Worm (Caenorhabditis elegans) whole organism, young adult: ENCODE results near the gene T24E12.12.

Experiments used
- B0336.3 ChIP-seq: fragments of 200-800 bp; sonication (Bioruptor generic); IDR thresholded peaks from 2 replicates; pipeline ENCODE4 v1.3.6; 2022; ENCODE audit warnings: missing genetic modification characterization, missing compliant biosample characterization
- F10E7.11 ChIP-seq: sonication (generic microtip); optimal IDR thresholded peaks from 2 replicates; lab custom pipeline; 2017; ENCODE audit warnings: mild to moderate bottlenecking, missing genetic modification characterization, moderate library complexity, missing compliant biosample characterization
- F23B12.7 ChIP-seq: sonication (generic microtip); optimal IDR thresholded peaks from 2 replicates; lab custom pipeline; 2017; ENCODE audit warnings: missing genetic modification characterization, mild to moderate bottlenecking, missing compliant biosample characterization, antibody characterized with exemption, moderate library complexity; ENCODE audit not compliant: insufficient read depth
- F39B2.1 ChIP-seq: fragments of 200-800 bp; sonication (Bioruptor generic); IDR thresholded peaks from 2 replicates; pipeline ENCODE4 v1.3.6; 2022; ENCODE audit warnings: missing genetic modification reagents, missing genetic modification characterization, missing compliant biosample characterization
- F52B5.7 ChIP-seq: sonication (generic microtip); optimal IDR thresholded peaks from 2 replicates; lab custom pipeline; 2016; ENCODE audit warnings: mild to moderate bottlenecking, missing genetic modification characterization, missing compliant biosample characterization
- F57C9.4 ChIP-seq: sonication (generic microtip); optimal IDR thresholded peaks from 2 replicates; lab custom pipeline; 2017; ENCODE audit warnings: mild to moderate bottlenecking, missing genetic modification characterization, missing compliant biosample characterization
- Y79H2A.3 ChIP-seq: fragments of 200-800 bp; sonication (Bioruptor generic); conservative IDR thresholded peaks from 2 replicates; pipeline ENCODE4 v1.3.6; 2022; ENCODE audit warnings: missing genetic modification reagents, missing genetic modification characterization, missing compliant biosample characterization
- ZK185.1 ChIP-seq: sonication (generic microtip); optimal IDR thresholded peaks from 2 replicates; lab custom pipeline; 2016; ENCODE audit warnings: mild to moderate bottlenecking, missing genetic modification characterization, missing compliant biosample characterization; ENCODE audit not compliant: poor library complexity, severe bottlenecking
- atf-7 ChIP-seq: sonication (generic microtip); optimal IDR thresholded peaks from 2 replicates; lab custom pipeline; 2017; ENCODE audit warnings: mild to moderate bottlenecking, missing genetic modification characterization, missing compliant biosample characterization
- attf-3 ChIP-seq: fragments of 200-800 bp; sonication (Bioruptor generic); conservative IDR thresholded peaks from 2 replicates; pipeline ENCODE4 v1.3.6; 2022; ENCODE audit warnings: missing genetic modification reagents, missing genetic modification characterization, missing compliant biosample characterization
- attf-6 ChIP-seq: fragments of 200-800 bp; sonication (Bioruptor generic); IDR thresholded peaks from 2 replicates; pipeline ENCODE4 v1.3.6; 2022; ENCODE audit warnings: missing genetic modification reagents, missing genetic modification characterization, missing compliant biosample characterization
- ccch-3 ChIP-seq: fragments of 200-800 bp; sonication (Bioruptor generic); optimal IDR thresholded peaks from 2 replicates; lab custom pipeline; 2018; ENCODE audit warnings: mild to moderate bottlenecking, missing genetic modification characterization, missing compliant biosample characterization
- cebp-1 ChIP-seq, 2 experiments: fragments of 200-800 bp in 1 of 2; sonication (Bioruptor generic) in 1 of 2; sonication (generic microtip) in 1 of 2; IDR thresholded peaks in 1 of 2; optimal IDR thresholded peaks in 1 of 2; 2 replicates each; pipeline versions ENCODE4 v1.3.6 to Lab custom; 2017 to 2022; ENCODE audit warnings: missing compliant biosample characterization in 2 of 2, missing genetic modification characterization in 2 of 2, mild to moderate bottlenecking in 1 of 2, missing genetic modification reagents in 1 of 2, moderate library complexity in 1 of 2
- ceh-91 ChIP-seq: fragments of 200-800 bp; sonication (Bioruptor generic); IDR thresholded peaks from 2 replicates; pipeline ENCODE4 v1.3.6; 2022; ENCODE audit warnings: missing genetic modification reagents, missing genetic modification characterization, missing compliant biosample characterization
- chd-7 ChIP-seq: sonication (generic microtip); optimal IDR thresholded peaks from 2 replicates; lab custom pipeline; 2016; ENCODE audit warnings: mild to moderate bottlenecking, missing genetic modification characterization, moderate library complexity, missing compliant biosample characterization
- die-1 ChIP-seq: sonication (generic microtip); optimal IDR thresholded peaks from 2 replicates; lab custom pipeline; 2016; ENCODE audit warnings: missing genotype, mild to moderate bottlenecking, missing genetic modification characterization, missing compliant biosample characterization
- dox-1 ChIP-seq: fragments of 200-800 bp; sonication (Bioruptor generic); IDR thresholded peaks from 2 replicates; pipeline ENCODE4 v1.3.6; 2022; ENCODE audit warnings: missing genetic modification reagents, missing genetic modification characterization, missing compliant biosample characterization
- egl-18 ChIP-seq: fragments of 200-800 bp; sonication (Bioruptor generic); IDR thresholded peaks from 2 replicates; pipeline ENCODE4 v1.3.6; 2022; ENCODE audit warnings: missing genetic modification reagents, missing genetic modification characterization, missing compliant biosample characterization
- ekl-4 ChIP-seq: fragments of 200-800 bp; sonication (Bioruptor generic); IDR thresholded peaks from 2 replicates; pipeline ENCODE4 v1.3.6; 2022; ENCODE audit warnings: missing genetic modification reagents, missing genetic modification characterization, missing compliant biosample characterization
- ets-4 ChIP-seq: fragments of 200-800 bp; sonication (Bioruptor generic); optimal IDR thresholded peaks from 2 replicates; lab custom pipeline; 2018; ENCODE audit warnings: mild to moderate bottlenecking, missing genetic modification characterization, missing compliant biosample characterization
- gei-17 ChIP-seq: fragments of 200-800 bp; sonication (Bioruptor generic); optimal IDR thresholded peaks from 2 replicates; lab custom pipeline; 2018; ENCODE audit warnings: mild to moderate bottlenecking, missing genetic modification characterization, missing compliant biosample characterization
- him-1 ChIP-seq: sonication (generic microtip); optimal IDR thresholded peaks from 2 replicates; lab custom pipeline; 2016; ENCODE audit warnings: missing genotype, missing genetic modification reagents, missing genetic modification characterization, missing compliant biosample characterization
- lag-1 ChIP-seq: fragments of 200-800 bp; sonication (Bioruptor generic); IDR thresholded peaks from 2 replicates; pipeline ENCODE4 v1.3.6; 2022; ENCODE audit warnings: missing genetic modification reagents, missing genetic modification characterization, missing compliant biosample characterization
- madf-10 ChIP-seq: sonication (generic microtip); optimal IDR thresholded peaks from 2 replicates; lab custom pipeline; 2016; ENCODE audit warnings: mild to moderate bottlenecking, missing genetic modification characterization, missing compliant biosample characterization
- nfya-1 ChIP-seq: sonication (generic microtip); optimal IDR thresholded peaks from 2 replicates; lab custom pipeline; 2017; ENCODE audit warnings: antibody characterized with exemption, missing compliant biosample characterization, missing genetic modification characterization, borderline replicate concordance; ENCODE audit not compliant: insufficient read depth
- nfyb-1 ChIP-seq: fragments of 200-800 bp; sonication (Bioruptor generic); IDR thresholded peaks from 2 replicates; pipeline ENCODE4 v1.3.6; 2022; ENCODE audit warnings: missing genetic modification reagents, missing genetic modification characterization, missing compliant biosample characterization
- nhr-80 ChIP-seq: sonication (generic microtip); optimal IDR thresholded peaks from 2 replicates; lab custom pipeline; 2016; ENCODE audit warnings: missing genetic modification characterization, missing compliant biosample characterization
- pha-4 ChIP-seq: fragments of 150-350 bp; sonication (generic microtip); optimal IDR thresholded peaks from 2 replicates; lab custom pipeline; 2014; ENCODE audit warnings: missing biosample characterization, missing genetic modification reagents, missing genetic modification characterization
- rec-8 ChIP-seq, 2 experiments: sonication (generic microtip); optimal IDR thresholded peaks; 2 replicates each; lab custom pipeline; 2016; ENCODE audit warnings: mild to moderate bottlenecking in 2 of 2, missing genetic modification characterization in 2 of 2, missing genetic modification reagents in 2 of 2, missing genotype in 2 of 2, missing biosample characterization in 1 of 2, missing compliant biosample characterization in 1 of 2, moderate library complexity in 1 of 2
- rpc-1 ChIP-seq, 2 experiments: fragments of 150-350 bp in 1 of 2; sonication (generic microtip) in 1 of 2; optimal IDR thresholded peaks; 2 replicates each; lab custom pipeline; 2014 to 2018; ENCODE audit warnings: missing biosample characterization in 1 of 2, missing genetic modification characterization in 1 of 2, missing genetic modification reagents in 1 of 2, missing genotype in 1 of 2
- sea-2 ChIP-seq: fragments of 200-800 bp; sonication (Bioruptor generic); IDR thresholded peaks from 2 replicates; pipeline ENCODE4 v1.3.6; 2022; ENCODE audit warnings: missing genetic modification characterization, missing compliant biosample characterization
- tbp1 ChIP-seq: fragments of 200-800 bp; sonication (Bioruptor generic); optimal IDR thresholded peaks from 2 replicates; lab custom pipeline; 2018; ENCODE audit warnings: mild to moderate bottlenecking, missing genetic modification characterization, missing compliant biosample characterization
- tbx-9 ChIP-seq: sonication (generic microtip); optimal IDR thresholded peaks from 2 replicates; lab custom pipeline; 2016; ENCODE audit warnings: borderline replicate concordance, missing genetic modification characterization, inconsistent platforms, missing compliant biosample characterization
- tlf-1 ChIP-seq: fragments of 200-800 bp; sonication (Bioruptor generic); optimal IDR thresholded peaks from 2 replicates; lab custom pipeline; 2018; ENCODE audit warnings: mild to moderate bottlenecking, missing genetic modification characterization, missing compliant biosample characterization
- unc-130 ChIP-seq: sonication (generic microtip); optimal IDR thresholded peaks from 2 replicates; lab custom pipeline; 2016; ENCODE audit warnings: missing genetic modification reagents, missing genetic modification characterization, missing compliant biosample characterization
- unc-62 ChIP-seq: fragments of 150-350 bp; optimal IDR thresholded peaks from 2 replicates; lab custom pipeline; 2014; ENCODE audit warnings: missing biosample characterization, missing genetic modification reagents, missing genetic modification characterization
- xnd-1 ChIP-seq: sonication (generic microtip); optimal IDR thresholded peaks from 2 replicates; lab custom pipeline; 2016; ENCODE audit warnings: missing genotype, missing genetic modification reagents, missing genetic modification characterization, missing compliant biosample characterization
- zim-3 ChIP-seq: sonication (generic microtip); optimal IDR thresholded peaks from 2 replicates; lab custom pipeline; 2017; ENCODE audit warnings: mild to moderate bottlenecking, missing genetic modification characterization, moderate library complexity, missing compliant biosample characterization
- ztf-22 ChIP-seq: fragments of 200-800 bp; sonication (Bioruptor generic); optimal IDR thresholded peaks from 2 replicates; lab custom pipeline; 2018; ENCODE audit warnings: mild to moderate bottlenecking, missing genetic modification characterization, moderate library complexity, missing compliant biosample characterization

Gene T24E12.12

ce11 chrII:3786538-3786937 lies 27.4 kb downstream of the T24E12.12 start:
- TF ChIP-seq ZK185.1 (tag; lab: Kevin White, UChicago) (no peak), pha-4 (tag; lab: Kevin White, UChicago) (peak; percentile 26), egl-18 (GFP tag; lab: Robert Waterston, UW) (no peak), gei-17 (no peak), tlf-1 (GFP tag; lab: Kevin White, UChicago) (no peak), F39B2.1 (no peak), madf-10 (tag; lab: Kevin White, UChicago) (no peak), rpc-1 (optimal IDR thresholded peaks at IDR 0.05; lab: Kevin White, UChicago) (no peak), rpc-1 (tag; optimal IDR thresholded peaks at IDR 0.05; lab: Kevin White, UChicago) (no peak), dox-1 (GFP tag; lab: Robert Waterston, UW) (0 out of 2 replicates have a peak, but pooled peaks have one; percentile 34), Y79H2A.3 (GFP tag; lab: Robert Waterston, UW) (no peak), tbp1 (GFP tag; lab: Kevin White, UChicago) (no peak), F23B12.7 (tag; lab: Kevin White, UChicago) (no peak), chd-7 (tag; lab: Kevin White, UChicago) (no peak), F10E7.11 (no peak), atf-7 (tag; lab: Kevin White, UChicago) (peak; percentile 84), ztf-22 (GFP tag; lab: Kevin White, UChicago) (peak; percentile 65), unc-130 (no peak), sea-2 (no peak), ets-4 (GFP tag; lab: Kevin White, UChicago) (peak; percentile 95), attf-6 (GFP tag; lab: Robert Waterston, UW) (no peak), attf-3 (GFP tag; lab: Robert Waterston, UW) (no peak), unc-62 (peak; percentile 19), ekl-4 (GFP tag; lab: Robert Waterston, UW) (no peak), nhr-80 (peak; percentile 92), die-1 (tag; lab: Kevin White, UChicago) (no peak), nfya-1 (tag; lab: Kevin White, UChicago) (no peak), cebp-1 (GFP tag; IDR thresholded peaks at IDR 0.05; lab: Robert Waterston, UW) (peak; percentile 10; the same call in 1 of the 2 replicates), cebp-1 (tag; optimal IDR thresholded peaks at IDR 0.05; lab: Kevin White, UChicago) (no peak), nfyb-1 (GFP tag; lab: Robert Waterston, UW) (peak; percentile 52; the same call in 1 of the 2 replicates)

DNA sequence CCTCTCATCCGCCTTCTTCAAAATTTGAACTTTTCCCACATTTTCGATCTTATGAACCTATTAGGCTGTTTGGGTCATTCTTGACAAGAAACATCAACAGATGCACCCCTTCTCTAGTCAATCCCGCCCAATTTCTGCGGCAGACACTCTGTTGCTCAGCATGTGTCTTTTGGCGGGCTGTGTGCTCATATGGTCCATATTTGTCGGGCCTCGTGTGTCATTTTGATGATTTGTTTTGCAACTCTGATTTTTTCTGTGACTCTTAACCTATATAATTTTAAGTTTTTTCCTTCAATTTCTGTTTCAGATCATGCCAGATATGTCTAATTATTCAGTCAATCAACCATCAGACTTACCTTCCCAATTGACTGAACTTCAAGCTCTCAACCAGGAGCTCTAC lies 28.1 kb downstream of the T24E12.12 start, which contains the start of gene T24E12.13:
TSS of gene T24E12.13 (plus strand) at position 301 of the 400 bp plus-strand sequence.
- TF ChIP-seq B0336.3 (no peak), F52B5.7 (no peak), ceh-91 (GFP tag; lab: Robert Waterston, UW) (no peak), nfya-1 (tag; lab: Kevin White, UChicago) (no peak), rec-8 (tag; optimal IDR thresholded peaks at IDR 0.05; lab: Kevin White, UChicago) (no peak), him-1 (tag; lab: Kevin White, UChicago) (no peak), ccch-3 (GFP tag; lab: Kevin White, UChicago) (no peak), xnd-1 (tag; lab: Kevin White, UChicago) (no peak), F57C9.4 (tag; lab: Kevin White, UChicago) (no peak), zim-3 (tag; lab: Kevin White, UChicago) (no peak), tbx-9 (tag; lab: Kevin White, UChicago) (no peak), cebp-1 (GFP tag; IDR thresholded peaks at IDR 0.05; lab: Robert Waterston, UW) (no peak), cebp-1 (tag; optimal IDR thresholded peaks at IDR 0.05; lab: Kevin White, UChicago) (no peak), F39B2.1 (no peak), lag-1 (GFP tag; lab: Robert Waterston, UW) (no peak)
